Worm (Caenorhabditis elegans) whole organism, late embryonic: ENCODE measurements around the gene dab-1.
A peak's percentile ranks its signal among the peaks of the same experiment; 100 is the strongest.

Experiments used
- C38D4.7 ChIP-seq: fragments of 200-800 bp; sonication (Bioruptor generic); optimal IDR thresholded peaks from 2 replicates; lab custom pipeline; 2018; ENCODE audit warnings: mild to moderate bottlenecking, missing genetic modification characterization, moderate library complexity, missing compliant biosample characterization
- F13H6.1 ChIP-seq: sonication (generic microtip); optimal IDR thresholded peaks from 2 replicates; lab custom pipeline; 2016; ENCODE audit warnings: missing genetic modification characterization, missing compliant biosample characterization
- ahr-1 ChIP-seq: sonication (generic microtip); optimal IDR thresholded peaks from 2 replicates; lab custom pipeline; 2016; ENCODE audit warnings: missing genetic modification characterization, missing compliant biosample characterization
- ceh-2 ChIP-seq: sonication (generic microtip); optimal IDR thresholded peaks from 2 replicates; lab custom pipeline; 2016; ENCODE audit warnings: missing genotype, missing genetic modification characterization, missing compliant biosample characterization
- ceh-22 ChIP-seq: sonication (generic microtip); optimal IDR thresholded peaks from 2 replicates; lab custom pipeline; 2017; ENCODE audit warnings: missing biosample characterization, missing genetic modification characterization
- ceh-31 ChIP-seq: sonication (generic microtip); optimal IDR thresholded peaks from 2 replicates; lab custom pipeline; 2016; ENCODE audit warnings: missing genetic modification characterization, missing compliant biosample characterization
- ceh-34 ChIP-seq: sonication (generic microtip); optimal IDR thresholded peaks from 2 replicates; lab custom pipeline; 2016; ENCODE audit warnings: mild to moderate bottlenecking, missing genetic modification characterization, missing compliant biosample characterization
- ceh-45 ChIP-seq: fragments of 200-800 bp; sonication (Bioruptor generic); IDR thresholded peaks from 2 replicates; pipeline ENCODE4 v1.3.6; 2022; ENCODE audit warnings: missing genetic modification reagents, missing genetic modification characterization, missing compliant biosample characterization
- dve-1 ChIP-seq: sonication (generic microtip); optimal IDR thresholded peaks from 2 replicates; lab custom pipeline; 2017; ENCODE audit warnings: antibody characterized with exemption, mild to moderate bottlenecking, missing genetic modification characterization, missing compliant biosample characterization
- elt-2 ChIP-seq: sonication (generic microtip); optimal IDR thresholded peaks from 2 replicates; lab custom pipeline; 2016; ENCODE audit warnings: missing genetic modification reagents, missing genetic modification characterization, missing compliant biosample characterization
- elt-4 ChIP-seq: sonication (generic microtip); optimal IDR thresholded peaks from 2 replicates; lab custom pipeline; 2016; ENCODE audit warnings: missing genetic modification characterization, missing compliant biosample characterization
- ets-4 ChIP-seq: sonication (generic microtip); optimal IDR thresholded peaks from 2 replicates; lab custom pipeline; 2016; ENCODE audit warnings: missing genetic modification characterization, missing compliant biosample characterization
- eyg-1 ChIP-seq: sonication (generic microtip); optimal IDR thresholded peaks from 2 replicates; lab custom pipeline; 2016; ENCODE audit warnings: missing genotype, missing genetic modification characterization, missing compliant biosample characterization
- fkh-10 ChIP-seq: fragments of 150-350 bp; optimal IDR thresholded peaks from 2 replicates; lab custom pipeline; 2014; ENCODE audit warnings: missing biosample characterization, missing genetic modification reagents, missing genetic modification characterization
- fkh-6 ChIP-seq: sonication (generic microtip); optimal IDR thresholded peaks from 2 replicates; lab custom pipeline; 2016; ENCODE audit warnings: missing genetic modification characterization, missing compliant biosample characterization
- gmeb-2 ChIP-seq: sonication (generic microtip); optimal IDR thresholded peaks from 2 replicates; lab custom pipeline; 2016; ENCODE audit warnings: missing genetic modification characterization, inconsistent platforms, missing compliant biosample characterization
- hlh-15 ChIP-seq: sonication (generic microtip); optimal IDR thresholded peaks from 2 replicates; lab custom pipeline; 2016; ENCODE audit warnings: missing genetic modification characterization, missing compliant biosample characterization
- hlh-6 ChIP-seq: sonication (generic microtip); optimal IDR thresholded peaks from 2 replicates; lab custom pipeline; 2016; ENCODE audit warnings: missing genotype, missing genetic modification characterization, missing compliant biosample characterization
- hlh-8 ChIP-seq: sonication (generic microtip); optimal IDR thresholded peaks from 2 replicates; lab custom pipeline; 2016; ENCODE audit warnings: missing genotype, missing genetic modification characterization, missing compliant biosample characterization
- madf-2 ChIP-seq: sonication (generic microtip); optimal IDR thresholded peaks from 2 replicates; lab custom pipeline; 2017; ENCODE audit warnings: missing genetic modification characterization, missing compliant biosample characterization
- nfya-1 ChIP-seq: sonication (generic microtip); optimal IDR thresholded peaks from 2 replicates; lab custom pipeline; 2017; ENCODE audit warnings: missing genetic modification characterization, mild to moderate bottlenecking, missing compliant biosample characterization, antibody characterized with exemption, moderate library complexity
- nhr-11 ChIP-seq: fragments of 150-350 bp; optimal IDR thresholded peaks from 2 replicates; lab custom pipeline; 2014; ENCODE audit warnings: missing biosample characterization, missing genetic modification characterization
- pha-2 ChIP-seq: sonication (generic microtip); optimal IDR thresholded peaks from 2 replicates; lab custom pipeline; 2017; ENCODE audit warnings: mild to moderate bottlenecking, missing genetic modification characterization, missing compliant biosample characterization
- pros-1 ChIP-seq: fragments of 150-350 bp; optimal IDR thresholded peaks from 2 replicates; lab custom pipeline; 2014; ENCODE audit warnings: missing biosample characterization, missing genetic modification reagents, missing genetic modification characterization
- ref-2 ChIP-seq: sonication (generic microtip); optimal IDR thresholded peaks from 2 replicates; lab custom pipeline; 2016; ENCODE audit warnings: missing genetic modification characterization, missing compliant biosample characterization
- rnt-1 ChIP-seq: sonication (generic microtip); optimal IDR thresholded peaks from 2 replicates; lab custom pipeline; 2016; ENCODE audit warnings: missing genetic modification characterization, missing compliant biosample characterization
- sdc-2 ChIP-seq: sonication (generic microtip); optimal IDR thresholded peaks from 2 replicates; lab custom pipeline; 2016; ENCODE audit warnings: missing genotype, missing genetic modification characterization, missing compliant biosample characterization
- sox-2 ChIP-seq: fragments of 200-800 bp; sonication (Bioruptor generic); IDR thresholded peaks from 2 replicates; pipeline ENCODE4 v1.3.6; 2022; ENCODE audit warnings: missing genetic modification reagents, missing genetic modification characterization, missing compliant biosample characterization
- sox-4 ChIP-seq: sonication (generic microtip); optimal IDR thresholded peaks from 2 replicates; lab custom pipeline; 2017; ENCODE audit warnings: mild to moderate bottlenecking, missing genetic modification characterization, inconsistent platforms, missing compliant biosample characterization
- ttx-3 ChIP-seq: sonication (generic microtip); optimal IDR thresholded peaks from 2 replicates; lab custom pipeline; 2016; ENCODE audit warnings: missing genetic modification reagents, missing genetic modification characterization, missing compliant biosample characterization
- unc-42 ChIP-seq: sonication (generic microtip); optimal IDR thresholded peaks from 2 replicates; lab custom pipeline; 2016; ENCODE audit warnings: missing genotype, missing genetic modification characterization, missing compliant biosample characterization
- unc-86 ChIP-seq: sonication (generic microtip); optimal IDR thresholded peaks from 2 replicates; lab custom pipeline; 2016; ENCODE audit warnings: missing genetic modification characterization, missing compliant biosample characterization
- zip-5 ChIP-seq: sonication (generic microtip); optimal IDR thresholded peaks from 2 replicates; lab custom pipeline; 2016; ENCODE audit warnings: missing genetic modification characterization, missing compliant biosample characterization
- ztf-16 ChIP-seq: sonication (generic microtip); optimal IDR thresholded peaks from 2 replicates; lab custom pipeline; 2017; ENCODE audit warnings: missing genetic modification characterization, missing compliant biosample characterization

Gene dab-1

DNA sequence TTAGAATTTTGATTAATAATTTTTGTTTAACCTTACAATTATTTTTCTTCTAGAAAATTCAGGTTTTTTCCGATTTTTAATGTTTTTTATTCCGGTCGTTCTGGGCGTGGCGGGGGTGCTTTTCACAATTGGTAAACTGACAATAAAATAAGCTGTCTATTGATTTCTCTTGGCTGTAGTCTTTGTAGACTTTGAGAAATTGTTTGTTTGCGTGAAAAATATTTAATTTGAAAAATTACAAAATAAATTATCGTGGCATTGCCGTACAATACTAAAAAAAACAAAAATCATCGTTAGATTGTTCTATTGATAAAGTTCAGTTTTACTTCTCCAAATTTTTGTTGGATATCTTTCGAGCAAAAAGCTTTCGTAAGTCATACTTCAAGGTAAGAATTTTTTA lies 24.3 kb downstream of the dab-1 start, which contains the start of gene F35C11.3:
Gene F35C11.3 (plus strand): TSS at position 301 of the 400 bp plus-strand sequence.
- TF ChIP-seq C38D4.7 (no peak), ceh-2 (no peak), hlh-8 (tag; lab: Kevin White, UChicago) (no peak), unc-86 (tag; lab: Kevin White, UChicago) (no peak), ahr-1 (tag; lab: Kevin White, UChicago) (no peak), dve-1 (tag; lab: Kevin White, UChicago) (no peak), ets-4 (tag; lab: Kevin White, UChicago) (no peak)

- TF ChIP-seq unc-42 (no peak), hlh-15 (tag; lab: Kevin White, UChicago) (no peak), C38D4.7 (no peak), ets-4 (tag; lab: Kevin White, UChicago) (no peak), nfya-1 (tag; lab: Kevin White, UChicago) (no peak), ceh-31 (no peak)
Measured at ce11 chrII:8248745-8249144, 26.6 kb downstream of the dab-1 start, which contains the start of the genes F35C11.2 and F35C11.4. F35C11.2 (minus strand) TSS chrII:8248834. F35C11.4 (plus strand) TSS chrII:8249004.

ce11 chrII:8249710-8250109 lies 27.5 kb downstream of the dab-1 start:
- no peak for TF ChIP-seq madf-2
- peak; percentile 55 for TF ChIP-seq elt-2 (tag; lab: Kevin White, UChicago)
- TF ChIP-seq, all 69 proteins: peak for 1

DNA sequence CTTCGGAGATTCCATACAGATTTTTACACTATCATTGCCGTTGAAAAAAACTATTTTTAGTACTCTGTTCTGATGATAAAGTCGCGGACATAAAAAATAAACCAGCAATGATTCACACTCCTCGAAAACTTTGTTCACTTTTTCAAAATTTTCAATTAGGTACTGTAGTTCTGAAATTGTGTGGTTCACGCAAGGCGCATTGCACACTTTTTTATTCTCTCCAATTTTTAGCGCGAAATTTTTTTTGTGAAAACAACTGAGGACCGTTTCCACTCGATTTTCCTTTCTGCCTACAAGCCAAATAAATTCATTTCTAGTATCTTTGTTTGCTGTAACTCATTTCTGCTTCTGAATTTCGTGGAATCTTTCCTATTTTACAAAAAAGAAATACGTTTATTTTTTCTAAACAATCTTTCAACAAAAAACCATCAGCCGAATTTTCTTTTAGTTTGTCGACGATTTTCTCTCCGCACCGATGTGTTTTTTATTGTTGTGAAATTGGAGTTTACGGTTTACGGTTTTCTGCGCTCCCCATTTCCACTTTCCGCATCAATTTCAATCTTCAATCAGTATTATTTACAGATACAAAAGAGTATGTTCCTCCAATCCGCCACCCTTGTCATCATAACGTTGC lies 31.1 kb downstream of the dab-1 start, which contains the start of gene F35C11.5:
Gene F35C11.5 (plus strand): TSS at position 584 of the 634 bp plus-strand sequence.
- TF ChIP-seq ceh-22 (tag; lab: Kevin White, UChicago), result no peak
- no peak for TF ChIP-seq hlh-6
- TF ChIP-seq ceh-45 (GFP tag; lab: Robert Waterston, UW), result no peak
- TF ChIP-seq F13H6.1 (tag; lab: Kevin White, UChicago), result no peak
- no peak for TF ChIP-seq ceh-31
- no peak for TF ChIP-seq elt-2 (tag; lab: Kevin White, UChicago)
- TF ChIP-seq gmeb-2 (tag; lab: Kevin White, UChicago), result no peak
- TF ChIP-seq ref-2 (tag; lab: Kevin White, UChicago), result no peak
- no peak for TF ChIP-seq zip-5
- TF ChIP-seq pha-2 (tag; lab: Kevin White, UChicago), result no peak
- no peak for TF ChIP-seq pros-1
- no peak for TF ChIP-seq sdc-2 (tag; lab: Kevin White, UChicago)
- no peak for TF ChIP-seq unc-42
- no peak for TF ChIP-seq ttx-3 (tag; lab: Kevin White, UChicago)

DNA sequence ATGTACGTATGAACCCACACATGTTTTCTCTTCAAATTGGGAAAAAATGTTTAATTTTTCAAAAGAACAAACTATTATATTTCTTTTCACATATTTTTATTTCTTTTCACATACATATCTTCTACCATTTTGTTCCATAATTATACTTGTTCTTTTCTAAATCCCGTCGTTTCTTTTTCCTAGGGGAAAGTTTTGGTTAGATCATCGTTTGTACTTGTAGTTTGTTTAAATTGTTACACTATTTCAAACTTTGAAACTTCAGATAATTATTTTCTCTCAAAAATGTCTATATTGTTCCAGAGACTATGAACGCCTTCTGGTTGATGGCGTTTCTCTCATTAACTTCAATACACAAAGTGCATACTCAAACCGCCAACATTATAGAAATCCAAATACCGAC lies 33.8 kb downstream of the dab-1 start, which contains the start of gene F35C11.7:
Gene F35C11.7 (plus strand): TSS at position 301 of the 400 bp plus-strand sequence.
- TF ChIP-seq ttx-3 (tag; lab: Kevin White, UChicago) (no peak), sox-4 (no peak), dve-1 (tag; lab: Kevin White, UChicago) (no peak), ref-2 (tag; lab: Kevin White, UChicago) (no peak), ztf-16 (tag; lab: Kevin White, UChicago) (no peak), nhr-11 (tag; lab: Kevin White, UChicago) (no peak), hlh-15 (tag; lab: Kevin White, UChicago) (no peak), rnt-1 (tag; lab: Kevin White, UChicago) (no peak), fkh-10 (no peak), ceh-34 (tag; lab: Kevin White, UChicago) (no peak), fkh-6 (no peak), elt-4 (tag; lab: Kevin White, UChicago) (no peak), eyg-1 (no peak), sox-2 (GFP tag; lab: Robert Waterston, UW) (no peak)
